Worm (Caenorhabditis elegans) whole organism, midembryonic: ENCODE data around the gene Y75B8A.6.

ENCODE experiments used
- cog-1 ChIP-seq: sonication (generic microtip); optimal IDR thresholded peaks from 2 replicates; lab custom pipeline; 2016; ENCODE audit warnings: missing genetic modification characterization, missing compliant biosample characterization
- flt-1 ChIP-seq: fragments of 200-800 bp; sonication (Bioruptor generic); IDR thresholded peaks from 2 replicates; pipeline ENCODE4 v1.3.6; 2022; ENCODE audit warnings: missing genetic modification characterization, missing compliant biosample characterization
- klf-2 ChIP-seq: fragments of 200-800 bp; sonication (Bioruptor generic); conservative IDR thresholded peaks from 2 replicates; pipeline ENCODE4 v1.3.6; 2022; ENCODE audit warnings: missing genetic modification reagents, missing genetic modification characterization, missing compliant biosample characterization
- med-1 ChIP-seq: sonication (generic microtip); optimal IDR thresholded peaks from 2 replicates; lab custom pipeline; 2017; ENCODE audit warnings: missing genetic modification characterization, mild to moderate bottlenecking, missing compliant biosample characterization, antibody characterized with exemption, missing genetic modification reagents; ENCODE audit not compliant: insufficient read depth

DNA sequence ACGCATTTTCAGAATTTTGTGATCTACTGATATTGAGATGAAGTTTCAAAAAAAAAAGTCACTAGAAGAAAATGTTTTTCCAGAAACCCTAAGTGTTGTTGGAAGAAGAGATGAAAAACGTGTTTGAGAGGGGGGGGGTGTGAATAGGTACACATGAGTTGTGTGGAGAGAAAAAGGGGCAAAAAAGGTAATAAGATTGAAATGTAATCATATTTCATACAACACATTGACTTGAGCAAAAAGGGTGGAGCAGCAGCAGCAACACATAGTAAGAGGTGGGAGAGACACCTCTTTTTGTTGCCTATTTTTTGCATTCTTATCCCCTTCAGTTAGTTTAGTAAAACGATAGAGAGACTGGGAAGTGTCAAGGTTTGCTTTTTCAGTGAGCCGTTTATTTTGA, 626 bp upstream of the Y75B8A.6 start:
- TF ChIP-seq cog-1 (tag; lab: Kevin White, UChicago) (no peak), flt-1 (GFP tag; lab: Robert Waterston, UW) (no peak), med-1 (GFP tag; lab: Kevin White, UChicago) (no peak), klf-2 (GFP tag; lab: Robert Waterston, UW) (no peak)
